Worm (Caenorhabditis elegans): ENCODE measurements around the gene coh-4.

DNA sequence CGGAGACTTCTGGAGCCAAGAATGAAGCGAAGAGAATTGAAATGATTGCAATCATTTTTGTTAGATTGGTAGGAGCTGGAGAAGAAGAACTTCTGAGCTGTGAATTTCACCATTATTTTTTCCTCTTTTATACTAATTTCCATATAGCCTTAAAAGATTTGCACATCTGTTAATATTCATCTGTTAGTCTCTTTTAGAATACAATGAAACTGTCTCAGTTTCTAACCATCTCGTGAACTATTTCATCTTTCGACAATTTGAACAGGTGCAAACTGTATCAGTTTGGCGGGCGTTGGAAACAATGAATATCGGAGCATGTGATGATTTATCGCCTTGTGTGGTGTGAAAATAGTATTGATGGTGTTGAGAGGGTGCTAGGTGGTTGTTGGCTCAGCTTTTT, 53.0 kb downstream of the coh-4 start, which contains the start of gene phat-5:
- TF ChIP-seq hmg-1.2 (GFP tag; IDR thresholded peaks at IDR 0.05): no peak
- TF ChIP-seq F39B2.1 (GFP tag; IDR thresholded peaks at IDR 0.05): no peak
- TF ChIP-seq K11D2.4 (GFP tag; IDR thresholded peaks at IDR 0.05): no peak
- TF ChIP-seq ceh-40 (GFP tag; IDR thresholded peaks at IDR 0.05): no peak
- no peak for TF ChIP-seq sea-2 (GFP tag; IDR thresholded peaks at IDR 0.05)
- TF ChIP-seq Y95B8A.8 (GFP tag; IDR thresholded peaks at IDR 0.05): no peak
- no peak for TF ChIP-seq unc-130 (GFP tag; optimal IDR thresholded peaks at IDR 0.05)
- TF ChIP-seq zfh-2 (GFP tag; conservative IDR thresholded peaks at IDR 0.05): no peak
- no peak for TF ChIP-seq F49E8.2 (tag; optimal IDR thresholded peaks at IDR 0.05; ENCODE audit: insufficient read depth)
- TF ChIP-seq F23B12.7 (tag; optimal IDR thresholded peaks at IDR 0.05; ENCODE audit: insufficient read depth): no peak
- no peak for TF ChIP-seq mes-4 (tag; optimal IDR thresholded peaks at IDR 0.05)
- TF ChIP-seq F57A8.1 (GFP tag; optimal IDR thresholded peaks at IDR 0.05): no peak
- no peak for TF ChIP-seq snpc-4 (GFP tag; optimal IDR thresholded peaks at IDR 0.05)
- TF ChIP-seq snpc-4 (tag; optimal IDR thresholded peaks at IDR 0.05): no peak
- no peak for TF ChIP-seq ama-1 (optimal IDR thresholded peaks at IDR 0.05)
- no peak for TF ChIP-seq ama-1 (GFP tag; optimal IDR thresholded peaks at IDR 0.05)

Measured in whole organism, young adult.